Worm (Caenorhabditis elegans) whole organism, late embryonic: ENCODE results near the gene K09B11.4.
"Not testable (repeated sequence)": the region's sequence is repeated elsewhere in the genome, so short reads cannot be mapped to it uniquely, and the experiment has no call there.

Experiments used
- C08G9.2 ChIP-seq: sonication (generic microtip); optimal IDR thresholded peaks from 2 replicates; lab custom pipeline; 2016; ENCODE audit warnings: mild to moderate bottlenecking, missing genetic modification characterization, moderate library complexity, missing compliant biosample characterization
- K02D7.2 ChIP-seq: sonication (generic microtip); optimal IDR thresholded peaks from 2 replicates; lab custom pipeline; 2017; ENCODE audit warnings: mild to moderate bottlenecking, missing genetic modification characterization, missing compliant biosample characterization
- K09A11.1 ChIP-seq: sonication (generic microtip); optimal IDR thresholded peaks from 2 replicates; lab custom pipeline; 2017; ENCODE audit warnings: antibody characterized with exemption, mild to moderate bottlenecking, missing genetic modification characterization, missing compliant biosample characterization; ENCODE audit not compliant: insufficient read depth
- T23F11.4 ChIP-seq: fragments of 200-800 bp; sonication (Bioruptor generic); optimal IDR thresholded peaks from 2 replicates; lab custom pipeline; 2018; ENCODE audit warnings: mild to moderate bottlenecking, missing genetic modification characterization, missing compliant biosample characterization
- ceh-14 ChIP-seq: sonication (generic microtip); optimal IDR thresholded peaks from 2 replicates; lab custom pipeline; 2016; ENCODE audit warnings: missing genotype, missing genetic modification characterization, missing compliant biosample characterization
- ceh-19 ChIP-seq: fragments of 200-800 bp; sonication (Bioruptor generic); optimal IDR thresholded peaks from 2 replicates; lab custom pipeline; 2018; ENCODE audit warnings: mild to moderate bottlenecking, missing genetic modification characterization, missing compliant biosample characterization
- ceh-24 ChIP-seq: sonication (generic microtip); optimal IDR thresholded peaks from 2 replicates; lab custom pipeline; 2016; ENCODE audit warnings: mild to moderate bottlenecking, missing genetic modification characterization, missing compliant biosample characterization
- ceh-34 ChIP-seq: sonication (generic microtip); optimal IDR thresholded peaks from 2 replicates; lab custom pipeline; 2016; ENCODE audit warnings: mild to moderate bottlenecking, missing genetic modification characterization, missing compliant biosample characterization
- ceh-48 ChIP-seq: sonication (generic microtip); optimal IDR thresholded peaks from 2 replicates; lab custom pipeline; 2016; ENCODE audit warnings: missing genetic modification characterization, inconsistent platforms, missing compliant biosample characterization
- che-1 ChIP-seq: sonication (generic microtip); optimal IDR thresholded peaks from 2 replicates; lab custom pipeline; 2016; ENCODE audit warnings: mild to moderate bottlenecking, missing genetic modification characterization, missing compliant biosample characterization
- dmd-4 ChIP-seq: sonication (generic microtip); optimal IDR thresholded peaks from 2 replicates; lab custom pipeline; 2016; ENCODE audit warnings: borderline replicate concordance, missing genetic modification characterization, missing compliant biosample characterization
- ets-4 ChIP-seq: sonication (generic microtip); optimal IDR thresholded peaks from 2 replicates; lab custom pipeline; 2016; ENCODE audit warnings: missing genetic modification characterization, missing compliant biosample characterization
- fkh-10 ChIP-seq: fragments of 150-350 bp; optimal IDR thresholded peaks from 2 replicates; lab custom pipeline; 2014; ENCODE audit warnings: missing biosample characterization, missing genetic modification reagents, missing genetic modification characterization
- gmeb-2 ChIP-seq: sonication (generic microtip); optimal IDR thresholded peaks from 2 replicates; lab custom pipeline; 2016; ENCODE audit warnings: missing genetic modification characterization, inconsistent platforms, missing compliant biosample characterization
- hlh-13 ChIP-seq: fragments of 200-800 bp; sonication (Bioruptor generic); optimal IDR thresholded peaks from 2 replicates; lab custom pipeline; 2018; ENCODE audit warnings: mild to moderate bottlenecking, missing genetic modification characterization, missing compliant biosample characterization
- hlh-30 ChIP-seq: sonication (generic microtip); optimal IDR thresholded peaks from 2 replicates; lab custom pipeline; 2017; ENCODE audit warnings: antibody characterized with exemption, missing genetic modification characterization, missing compliant biosample characterization; ENCODE audit not compliant: insufficient read depth
- hlh-6 ChIP-seq: sonication (generic microtip); optimal IDR thresholded peaks from 2 replicates; lab custom pipeline; 2016; ENCODE audit warnings: missing genotype, missing genetic modification characterization, missing compliant biosample characterization
- hlh-8 ChIP-seq: sonication (generic microtip); optimal IDR thresholded peaks from 2 replicates; lab custom pipeline; 2016; ENCODE audit warnings: missing genotype, missing genetic modification characterization, missing compliant biosample characterization
- lin-11 ChIP-seq: fragments of 200-800 bp; sonication (Bioruptor generic); optimal IDR thresholded peaks from 2 replicates; lab custom pipeline; 2018; ENCODE audit warnings: mild to moderate bottlenecking, missing genetic modification characterization, missing compliant biosample characterization
- madf-2 ChIP-seq: sonication (generic microtip); optimal IDR thresholded peaks from 2 replicates; lab custom pipeline; 2017; ENCODE audit warnings: missing genetic modification characterization, missing compliant biosample characterization
- nhr-11 ChIP-seq: fragments of 150-350 bp; optimal IDR thresholded peaks from 2 replicates; lab custom pipeline; 2014; ENCODE audit warnings: missing biosample characterization, missing genetic modification characterization
- nhr-232 ChIP-seq: sonication (generic microtip); optimal IDR thresholded peaks from 2 replicates; lab custom pipeline; 2016; ENCODE audit warnings: missing genetic modification characterization, missing compliant biosample characterization
- odd-2 ChIP-seq: sonication (generic microtip); optimal IDR thresholded peaks from 2 replicates; lab custom pipeline; 2017; ENCODE audit warnings: antibody characterized with exemption, mild to moderate bottlenecking, missing genetic modification characterization, missing compliant biosample characterization
- pat-9 ChIP-seq: fragments of 200-800 bp; sonication (Bioruptor generic); optimal IDR thresholded peaks from 2 replicates; lab custom pipeline; 2018; ENCODE audit warnings: mild to moderate bottlenecking, missing genetic modification characterization, moderate library complexity, missing compliant biosample characterization
- pax-1 ChIP-seq: fragments of 150-350 bp; optimal IDR thresholded peaks from 2 replicates; lab custom pipeline; 2014; ENCODE audit warnings: missing biosample characterization, missing genetic modification characterization
- pqm-1 ChIP-seq: sonication (generic microtip); optimal IDR thresholded peaks from 2 replicates; lab custom pipeline; 2016; ENCODE audit warnings: missing genetic modification characterization, missing compliant biosample characterization
- pros-1 ChIP-seq: fragments of 150-350 bp; optimal IDR thresholded peaks from 2 replicates; lab custom pipeline; 2014; ENCODE audit warnings: missing biosample characterization, missing genetic modification reagents, missing genetic modification characterization
- ref-2 ChIP-seq: sonication (generic microtip); optimal IDR thresholded peaks from 2 replicates; lab custom pipeline; 2016; ENCODE audit warnings: missing genetic modification characterization, missing compliant biosample characterization
- rnt-1 ChIP-seq: sonication (generic microtip); optimal IDR thresholded peaks from 2 replicates; lab custom pipeline; 2016; ENCODE audit warnings: missing genetic modification characterization, missing compliant biosample characterization
- sdc-2 ChIP-seq: sonication (generic microtip); optimal IDR thresholded peaks from 2 replicates; lab custom pipeline; 2016; ENCODE audit warnings: missing genotype, missing genetic modification characterization, missing compliant biosample characterization
- sox-2 ChIP-seq: fragments of 200-800 bp; sonication (Bioruptor generic); IDR thresholded peaks from 2 replicates; pipeline ENCODE4 v1.3.6; 2022; ENCODE audit warnings: missing genetic modification reagents, missing genetic modification characterization, missing compliant biosample characterization
- syd-9 ChIP-seq: sonication (generic microtip); optimal IDR thresholded peaks from 2 replicates; lab custom pipeline; 2016; ENCODE audit warnings: mild to moderate bottlenecking, missing genetic modification characterization, moderate library complexity, missing compliant biosample characterization
- ttx-3 ChIP-seq: sonication (generic microtip); optimal IDR thresholded peaks from 2 replicates; lab custom pipeline; 2016; ENCODE audit warnings: missing genetic modification reagents, missing genetic modification characterization, missing compliant biosample characterization
- unc-3 ChIP-seq, 2 experiments: fragments of 200-800 bp in 1 of 2; sonication (Bioruptor generic) in 1 of 2; sonication (generic microtip) in 1 of 2; conservative IDR thresholded peaks in 1 of 2; optimal IDR thresholded peaks in 1 of 2; 2 replicates each; pipeline versions ENCODE4 v1.3.6 to Lab custom; 2016 to 2022; ENCODE audit warnings: missing compliant biosample characterization in 2 of 2, missing genetic modification characterization in 2 of 2, missing genetic modification reagents in 1 of 2
- unc-55 ChIP-seq: sonication (generic microtip); optimal IDR thresholded peaks from 2 replicates; lab custom pipeline; 2017; ENCODE audit warnings: missing biosample characterization, missing genetic modification reagents, missing genetic modification characterization
- ztf-16 ChIP-seq: sonication (generic microtip); optimal IDR thresholded peaks from 2 replicates; lab custom pipeline; 2017; ENCODE audit warnings: missing genetic modification characterization, missing compliant biosample characterization

K09B11.4 gene

ce11 chrIV:13415739-13416271 is 13.5 kb upstream of the K09B11.4 start, which contains the start of the genes pik-1 and aptf-2:
Gene pik-1 (plus strand): TSS chrIV:13416041.
Gene aptf-2 (minus strand): TSS chrIV:13416051.
- TF ChIP-seq ref-2 (tag; lab: Kevin White, UChicago) (no peak), ttx-3 (tag; lab: Kevin White, UChicago) (no peak), T23F11.4 (GFP tag; lab: Kevin White, UChicago) (no peak), ceh-19 (no peak), lin-11 (tag; lab: Kevin White, UChicago) (no peak), pros-1 (no peak), unc-3 (GFP tag; conservative IDR thresholded peaks at IDR 0.05; lab: Robert Waterston, UW) (no peak), unc-3 (tag; optimal IDR thresholded peaks at IDR 0.05; lab: Kevin White, UChicago) (no peak), hlh-13 (GFP tag; lab: Kevin White, UChicago) (no peak), sdc-2 (tag; lab: Kevin White, UChicago) (no peak), pax-1 (tag; lab: Kevin White, UChicago) (no peak), ceh-48 (tag; lab: Kevin White, UChicago) (no peak), nhr-11 (tag; lab: Kevin White, UChicago) (no peak), hlh-30 (tag; lab: Kevin White, UChicago) (no peak), ets-4 (no peak), C08G9.2 (no peak), hlh-6 (tag; lab: Kevin White, UChicago) (no peak), unc-55 (GFP tag; lab: Kevin White, UChicago) (no peak), madf-2 (tag; lab: Kevin White, UChicago) (no peak), pqm-1 (no peak), gmeb-2 (tag; lab: Kevin White, UChicago) (no peak)

ce11 chrIV:13422200-13422599 is 7.1 kb upstream of the K09B11.4 start, which contains the start of gene nol-9:
Gene nol-9 (plus strand): TSS chrIV:13422500.
- TF ChIP-seq hlh-8 (tag; lab: Kevin White, UChicago), result no peak
- TF ChIP-seq sox-2 (GFP tag; lab: Robert Waterston, UW), result no peak
- no peak for TF ChIP-seq rnt-1 (tag; lab: Kevin White, UChicago)
- TF ChIP-seq madf-2 (tag; lab: Kevin White, UChicago), result no peak
- no peak for TF ChIP-seq pat-9 (tag; lab: Kevin White, UChicago)
- no peak for TF ChIP-seq syd-9 (tag; lab: Kevin White, UChicago)
- TF ChIP-seq nhr-232 (tag; lab: Kevin White, UChicago), result no peak
- no peak for TF ChIP-seq K02D7.2 (tag; lab: Kevin White, UChicago)
- no peak for TF ChIP-seq ztf-16 (tag; lab: Kevin White, UChicago)
- TF ChIP-seq che-1 (tag; lab: Kevin White, UChicago), result no peak
- TF ChIP-seq ceh-24, result no peak
- TF ChIP-seq K09A11.1 (tag; lab: Kevin White, UChicago), result no peak
- TF ChIP-seq hlh-6 (tag; lab: Kevin White, UChicago), result no peak
- no peak for TF ChIP-seq fkh-10
- TF ChIP-seq unc-55 (GFP tag; lab: Kevin White, UChicago), result no peak
- TF ChIP-seq odd-2 (tag; lab: Kevin White, UChicago), result no peak
- TF ChIP-seq dmd-4 (tag; lab: Kevin White, UChicago), result no peak

- not testable (repeated sequence) for TF ChIP-seq ceh-34 (tag; lab: Kevin White, UChicago); sdc-2 (tag; lab: Kevin White, UChicago); ceh-14
- TF ChIP-seq, all 69 proteins: peak for 0; not testable (repeated sequence) for 69
Measured at ce11 chrIV:13433904-13434303, 4.6 kb downstream of the K09B11.4 start, which contains the start of gene K09B11.5. Gene K09B11.5 (minus strand): TSS chrIV:13434004.
